Fruit fly (Drosophila melanogaster) ovary, adult (tissue): ENCODE results near the gene NTPase.

ENCODE experiments used
- CG17801 ChIP-seq: fragments of 200-800 bp; optimal IDR thresholded peaks from 2 replicates; lab custom pipeline; 2019; ENCODE audit warnings: missing biosample characterization, mild to moderate bottlenecking, missing genetic modification characterization, moderate library complexity; ENCODE audit not compliant: partially characterized antibody

Gene NTPase

dm6 chr2L:2856960-2857584 is 28.6 kb downstream of the NTPase start, which contains the start of gene CG2991:
TSS of gene CG2991 (plus strand) at chr2L:2857164.
- TF ChIP-seq CG17801 (GFP tag; lab: Kevin White, UChicago) = peak; percentile 56

dm6 chr2L:2855773-2856615 is 29.7 kb downstream of the NTPase start, which contains the start of the genes CG3104 and RpS21:
TSS of gene CG3104 (minus strand) at chr2L:2855778.
TSS of gene RpS21 (plus strand) at chr2L:2856070.
- TF ChIP-seq CG17801 (GFP tag; lab: Kevin White, UChicago) = peak; percentile 74

- no peak for TF ChIP-seq CG17801 (GFP tag; lab: Kevin White, UChicago)
Observed at dm6 chr2L:2855204-2855768, 30.4 kb downstream of the NTPase start.

- TF ChIP-seq CG17801 (GFP tag; lab: Kevin White, UChicago) = no peak
Observed at dm6 chr2L:2851589-2851988, 34.1 kb downstream of the NTPase start.

DNA sequence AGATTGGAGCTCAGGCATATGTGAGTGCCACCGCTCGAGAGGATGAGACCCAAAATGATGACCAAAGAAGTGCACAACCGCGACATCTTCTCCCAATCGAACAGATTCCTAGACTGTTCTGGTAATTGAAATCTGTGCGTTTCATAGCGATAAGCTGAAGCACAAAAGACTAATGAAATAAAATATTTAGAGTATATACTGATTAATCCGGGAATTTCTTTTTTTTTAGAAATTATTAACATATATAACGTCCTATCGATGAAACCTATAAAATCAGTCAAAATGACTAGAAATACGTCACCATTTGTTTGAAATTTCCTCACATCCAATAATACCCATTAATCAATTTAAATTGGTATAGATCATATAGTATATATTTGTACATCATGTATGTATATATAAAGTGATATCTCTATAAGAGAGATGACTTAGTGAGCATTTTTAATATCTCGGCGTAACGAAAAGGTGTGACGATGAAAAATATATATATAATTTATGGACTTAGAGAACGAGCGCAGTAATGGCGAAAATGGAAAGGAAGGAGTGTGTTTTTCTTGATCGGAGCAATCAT is 38.5 kb downstream of the NTPase start, which contains the start of the genes CG3117 and CG2983:
CG3117 (minus strand) TSS at position 101 of the 571 bp plus-strand sequence.
CG2983 (plus strand) TSS at position 521 of the 571 bp plus-strand sequence.
- no peak for TF ChIP-seq CG17801 (GFP tag; lab: Kevin White, UChicago)

- no peak for TF ChIP-seq CG17801 (GFP tag; lab: Kevin White, UChicago)
Observed at dm6 chr2L:2845634-2846033, 40.0 kb downstream of the NTPase start, which contains the start of gene CG18557. TSS of gene CG18557 (minus strand) at chr2L:2845734.

DNA sequence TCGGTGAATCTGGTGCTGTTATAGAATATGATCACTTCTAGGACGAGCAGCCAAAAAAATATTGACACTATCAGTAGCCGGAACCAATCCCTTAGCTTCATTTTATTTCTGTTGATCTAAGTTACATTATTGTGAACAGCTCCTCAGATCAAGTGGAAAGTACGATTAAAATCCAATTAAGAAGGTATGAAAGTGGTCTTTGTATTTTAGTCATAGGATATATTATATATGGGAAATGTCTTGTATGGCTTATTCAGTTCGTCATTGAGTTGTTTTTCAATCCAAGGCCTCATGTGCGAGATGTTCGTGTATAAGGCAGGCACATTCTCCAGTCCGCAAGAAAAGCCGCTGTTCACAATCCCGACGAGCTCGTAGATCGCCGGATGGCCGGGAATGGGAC is 41.2 kb downstream of the NTPase start, which contains the start of gene CG18558:
CG18558 (minus strand) TSS at position 101 of the 400 bp plus-strand sequence.
- no peak for TF ChIP-seq CG17801 (GFP tag; lab: Kevin White, UChicago)

DNA sequence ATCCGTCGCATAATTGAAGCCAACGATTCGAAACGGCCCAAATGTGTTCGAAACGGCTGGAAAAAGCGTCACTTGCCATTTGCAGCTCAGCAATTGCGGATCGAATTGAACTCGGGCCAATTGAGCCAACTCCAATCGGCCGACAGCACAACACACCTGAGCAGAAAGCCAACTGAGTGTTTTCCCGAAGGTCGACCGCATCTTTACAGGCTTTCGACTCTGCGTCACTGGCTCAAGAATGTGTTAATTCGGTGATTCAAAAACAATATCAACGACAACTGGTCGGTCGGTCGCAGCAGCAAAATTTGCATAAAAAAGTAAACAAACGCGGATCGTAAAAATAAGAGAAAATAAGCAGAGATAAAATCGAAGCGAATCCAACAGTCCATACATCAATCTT is 45.3 kb downstream of the NTPase start:
- no peak for TF ChIP-seq CG17801 (GFP tag; lab: Kevin White, UChicago)

DNA sequence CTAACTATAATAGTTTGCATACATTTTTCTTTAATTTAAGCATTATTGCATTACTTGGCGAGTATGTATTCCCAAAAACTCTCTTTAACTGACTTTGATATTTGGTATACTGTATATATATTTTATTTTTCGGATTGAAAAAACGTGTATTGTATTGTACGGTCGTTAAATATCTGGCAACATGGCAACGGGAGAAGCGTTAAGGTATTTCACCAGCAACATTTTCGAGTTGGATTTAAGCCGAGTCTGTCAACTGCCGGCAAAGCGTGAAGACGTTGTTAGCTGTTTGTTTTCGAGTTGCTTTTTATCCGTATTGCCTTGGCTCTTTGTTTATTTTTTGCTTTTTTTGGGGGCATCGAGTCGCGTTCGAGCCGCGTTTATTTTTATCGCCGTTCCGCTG is 45.8 kb downstream of the NTPase start, which contains the start of gene CG2975:
CG2975 (plus strand) TSS at position 275 of the 400 bp plus-strand sequence.
- TF ChIP-seq CG17801 (GFP tag; lab: Kevin White, UChicago) = no peak

- TF ChIP-seq CG17801 (GFP tag; lab: Kevin White, UChicago) = no peak
Observed at dm6 chr2L:2837742-2838461, 47.7 kb downstream of the NTPase start, which contains the start of the genes CG3119 and Cpr23B. TSS of gene CG3119 (minus strand) at chr2L:2837833. TSS of gene Cpr23B (plus strand) at chr2L:2838411.
